Worm (Caenorhabditis elegans) whole organism, midembryonic: ENCODE data around the gene suox-1.
A peak's percentile ranks its signal among the peaks of the same experiment; 100 is the strongest.

ENCODE experiments used
- T22C8.4 ChIP-seq: fragments of 200-800 bp; sonication (Bioruptor generic); IDR thresholded peaks from 2 replicates; pipeline ENCODE4 v1.3.6; 2022; ENCODE audit warnings: missing genetic modification characterization, missing compliant biosample characterization
- cog-1 ChIP-seq: sonication (generic microtip); optimal IDR thresholded peaks from 2 replicates; lab custom pipeline; 2016; ENCODE audit warnings: missing genetic modification characterization, missing compliant biosample characterization
- flt-1 ChIP-seq: fragments of 200-800 bp; sonication (Bioruptor generic); IDR thresholded peaks from 2 replicates; pipeline ENCODE4 v1.3.6; 2022; ENCODE audit warnings: missing genetic modification characterization, missing compliant biosample characterization
- klf-2 ChIP-seq: fragments of 200-800 bp; sonication (Bioruptor generic); conservative IDR thresholded peaks from 2 replicates; pipeline ENCODE4 v1.3.6; 2022; ENCODE audit warnings: missing genetic modification reagents, missing genetic modification characterization, missing compliant biosample characterization
- med-1 ChIP-seq: sonication (generic microtip); optimal IDR thresholded peaks from 2 replicates; lab custom pipeline; 2017; ENCODE audit warnings: missing genetic modification characterization, mild to moderate bottlenecking, missing compliant biosample characterization, antibody characterized with exemption, missing genetic modification reagents; ENCODE audit not compliant: insufficient read depth
- ref-1 ChIP-seq: fragments of 200-800 bp; sonication (Bioruptor generic); conservative IDR thresholded peaks from 2 replicates; pipeline ENCODE4 v1.3.6; 2022; ENCODE audit warnings: missing genetic modification reagents, missing genetic modification characterization, missing compliant biosample characterization
- tab-1 ChIP-seq: fragments of 200-800 bp; sonication (Bioruptor generic); IDR thresholded peaks from 2 replicates; pipeline ENCODE4 v1.3.6; 2022; ENCODE audit warnings: missing genetic modification characterization, missing compliant biosample characterization
- ztf-23 ChIP-seq: fragments of 200-800 bp; sonication (Bioruptor generic); IDR thresholded peaks from 2 replicates; pipeline ENCODE4 v1.3.6; 2022; ENCODE audit warnings: missing genetic modification reagents, missing genetic modification characterization, missing compliant biosample characterization
- ztf-29 ChIP-seq: fragments of 200-800 bp; sonication (Bioruptor generic); IDR thresholded peaks from 2 replicates; pipeline ENCODE4 v1.3.6; 2022; ENCODE audit warnings: missing genetic modification reagents, missing genetic modification characterization, missing compliant biosample characterization

Gene suox-1

DNA sequence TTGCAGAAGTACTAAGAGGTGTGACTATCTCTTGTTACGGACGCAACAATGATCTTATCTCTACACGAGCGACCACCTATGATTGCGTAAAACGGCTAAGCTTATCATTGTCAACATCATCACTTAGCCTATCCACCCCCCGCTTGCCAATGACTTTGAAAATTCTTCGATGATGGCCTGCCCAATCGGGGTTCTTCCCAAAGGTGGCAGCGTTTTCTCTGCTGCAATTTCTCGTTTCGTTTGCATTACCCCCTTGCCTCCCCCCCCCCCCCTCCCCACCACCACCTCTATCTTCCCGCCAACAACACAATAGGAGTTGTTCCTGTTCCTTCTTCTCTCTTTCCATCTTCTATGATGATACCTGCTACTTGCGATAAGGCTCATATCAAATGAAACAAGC is 10.2 kb upstream of the suox-1 start:
- TF ChIP-seq ztf-23 (GFP tag; lab: Robert Waterston, UW) (peak; percentile 40; the same call in 1 of the 2 replicates), T22C8.4 (GFP tag; lab: Robert Waterston, UW) (no peak)

DNA sequence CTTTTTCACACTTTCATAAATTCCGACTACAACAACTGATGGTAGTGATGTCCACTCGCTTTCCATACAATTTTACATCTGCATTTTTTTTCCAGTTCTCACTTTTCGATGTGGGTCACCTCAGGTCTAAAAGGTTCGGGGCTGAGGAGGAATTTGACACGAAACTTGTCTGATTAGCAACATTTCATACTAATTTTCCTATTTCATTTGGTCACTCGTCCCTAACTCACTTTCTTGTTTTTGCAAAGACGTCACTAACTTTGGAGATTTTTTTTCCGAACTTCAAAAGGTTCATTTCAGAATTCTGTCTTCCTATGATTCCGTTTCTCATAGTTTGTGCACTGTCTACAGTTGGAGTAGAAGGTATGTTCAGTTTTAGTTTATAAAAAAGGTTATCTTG is 9.5 kb upstream of the suox-1 start, which contains the start of gene H13N06.2:
Gene H13N06.2, plus strand, starts transcription at position 301 of the 400 bp plus-strand sequence.
- TF ChIP-seq T22C8.4 (GFP tag; lab: Robert Waterston, UW) (no peak), ztf-23 (GFP tag; lab: Robert Waterston, UW) (no peak), klf-2 (GFP tag; lab: Robert Waterston, UW) (no peak), cog-1 (no peak), ref-1 (GFP tag; lab: Robert Waterston, UW) (no peak), tab-1 (GFP tag; lab: Robert Waterston, UW) (no peak), ztf-29 (GFP tag; lab: Robert Waterston, UW) (no peak), med-1 (GFP tag; lab: Kevin White, UChicago) (no peak), flt-1 (GFP tag; lab: Robert Waterston, UW) (no peak)

DNA sequence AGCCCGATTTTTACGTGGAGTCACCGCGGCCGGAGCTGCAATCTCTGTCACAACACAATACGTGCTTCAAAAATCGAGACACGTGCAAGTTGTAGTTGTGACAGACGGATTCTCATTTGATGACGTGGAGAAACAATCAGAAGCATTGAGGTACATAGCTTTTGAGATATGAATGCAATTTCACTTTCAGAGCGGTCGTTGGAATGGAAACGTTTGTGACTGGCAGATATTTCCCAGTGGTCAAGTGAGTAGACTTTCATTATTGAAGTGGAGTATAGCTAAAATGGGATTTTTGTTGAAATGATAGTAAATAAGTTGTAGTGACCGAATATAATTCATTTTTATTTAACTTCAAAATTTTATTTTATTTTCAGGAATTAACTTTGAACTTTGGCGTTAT is 6.2 kb upstream of the suox-1 start:
- no peak for TF ChIP-seq ztf-23 (GFP tag; lab: Robert Waterston, UW)
- TF ChIP-seq ref-1 (GFP tag; lab: Robert Waterston, UW) = no peak
- no peak for TF ChIP-seq klf-2 (GFP tag; lab: Robert Waterston, UW)
- TF ChIP-seq T22C8.4 (GFP tag; lab: Robert Waterston, UW) = no peak

DNA sequence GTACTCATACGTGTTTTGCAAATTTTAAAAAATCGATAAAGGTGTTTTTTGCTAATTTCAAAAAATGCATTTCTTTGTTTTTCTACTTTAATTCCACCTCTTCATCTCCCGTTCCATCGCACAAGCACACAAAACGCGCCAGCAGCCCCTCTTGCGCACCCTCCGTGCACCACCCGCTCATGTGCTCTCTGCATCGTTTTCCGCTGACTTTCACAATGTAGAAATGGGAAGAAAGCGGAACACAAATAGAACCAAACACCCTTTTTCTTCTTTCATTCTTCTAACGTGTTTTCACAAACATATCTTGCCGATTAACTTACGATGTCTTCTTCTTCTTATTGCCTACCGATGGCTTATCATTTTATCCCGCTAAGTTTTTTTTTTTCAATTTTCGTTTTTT is 4.6 kb upstream of the suox-1 start:
- peak; percentile 74; the same call in 1 of the 2 replicates for TF ChIP-seq tab-1 (GFP tag; lab: Robert Waterston, UW)
- TF ChIP-seq flt-1 (GFP tag; lab: Robert Waterston, UW) = peak; percentile 77
- peak; percentile 40; the same call in 1 of the 2 replicates for TF ChIP-seq T22C8.4 (GFP tag; lab: Robert Waterston, UW)
- TF ChIP-seq cog-1 = peak; percentile 41
- no peak for TF ChIP-seq klf-2 (GFP tag; lab: Robert Waterston, UW)
- TF ChIP-seq med-1 (GFP tag; lab: Kevin White, UChicago) = peak; percentile 32
- TF ChIP-seq ref-1 (GFP tag; lab: Robert Waterston, UW) = no peak
- no peak for TF ChIP-seq ztf-29 (GFP tag; lab: Robert Waterston, UW)
- peak; percentile 75 for TF ChIP-seq ztf-23 (GFP tag; lab: Robert Waterston, UW)

DNA sequence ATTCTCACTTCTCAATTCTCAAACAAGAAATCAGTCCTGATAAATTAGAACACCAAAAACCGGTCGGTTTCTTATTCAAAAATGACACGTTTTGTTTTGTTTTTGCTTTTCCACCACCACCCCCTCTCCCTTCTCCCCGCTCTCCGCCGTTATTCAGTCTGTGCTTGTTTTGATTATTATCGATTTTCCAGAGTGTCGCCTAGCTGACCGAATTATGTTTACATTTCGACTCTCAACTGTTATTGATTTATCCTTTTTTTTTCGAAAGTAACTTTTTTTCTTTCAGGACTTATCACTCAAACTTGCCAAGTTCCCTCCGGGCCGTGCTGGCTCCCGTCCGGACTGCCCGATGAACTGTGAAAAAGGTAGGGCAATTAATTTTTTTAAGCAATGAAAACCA is 4.0 kb upstream of the suox-1 start, which contains the start of gene gob-1:
Gene gob-1, plus strand, starts transcription at position 281 of the 400 bp plus-strand sequence.
- peak; percentile 69 for TF ChIP-seq T22C8.4 (GFP tag; lab: Robert Waterston, UW)
- no peak for TF ChIP-seq cog-1

DNA sequence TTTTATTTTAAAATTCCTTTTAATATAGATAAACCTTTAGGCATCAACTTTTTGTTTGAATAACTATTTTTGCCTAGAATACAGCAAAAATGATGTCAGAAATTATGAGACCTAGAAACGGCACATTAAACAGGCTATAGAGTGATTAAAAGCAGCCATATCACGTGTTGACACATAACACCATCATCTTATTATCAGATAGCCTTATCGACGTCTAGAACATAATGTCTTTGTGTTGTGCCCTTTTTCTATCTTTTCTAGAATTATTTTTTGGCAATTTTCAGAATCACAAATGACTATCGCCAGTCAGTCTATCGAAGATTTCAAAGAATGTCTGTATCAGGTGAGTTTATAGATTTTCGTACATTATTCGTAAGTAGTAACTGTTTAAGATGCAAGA is 3.2 kb upstream of the suox-1 start:
- TF ChIP-seq ztf-29 (GFP tag; lab: Robert Waterston, UW) (no peak), med-1 (GFP tag; lab: Kevin White, UChicago) (no peak), ref-1 (GFP tag; lab: Robert Waterston, UW) (no peak), T22C8.4 (GFP tag; lab: Robert Waterston, UW) (no peak), tab-1 (GFP tag; lab: Robert Waterston, UW) (no peak), cog-1 (no peak)

DNA sequence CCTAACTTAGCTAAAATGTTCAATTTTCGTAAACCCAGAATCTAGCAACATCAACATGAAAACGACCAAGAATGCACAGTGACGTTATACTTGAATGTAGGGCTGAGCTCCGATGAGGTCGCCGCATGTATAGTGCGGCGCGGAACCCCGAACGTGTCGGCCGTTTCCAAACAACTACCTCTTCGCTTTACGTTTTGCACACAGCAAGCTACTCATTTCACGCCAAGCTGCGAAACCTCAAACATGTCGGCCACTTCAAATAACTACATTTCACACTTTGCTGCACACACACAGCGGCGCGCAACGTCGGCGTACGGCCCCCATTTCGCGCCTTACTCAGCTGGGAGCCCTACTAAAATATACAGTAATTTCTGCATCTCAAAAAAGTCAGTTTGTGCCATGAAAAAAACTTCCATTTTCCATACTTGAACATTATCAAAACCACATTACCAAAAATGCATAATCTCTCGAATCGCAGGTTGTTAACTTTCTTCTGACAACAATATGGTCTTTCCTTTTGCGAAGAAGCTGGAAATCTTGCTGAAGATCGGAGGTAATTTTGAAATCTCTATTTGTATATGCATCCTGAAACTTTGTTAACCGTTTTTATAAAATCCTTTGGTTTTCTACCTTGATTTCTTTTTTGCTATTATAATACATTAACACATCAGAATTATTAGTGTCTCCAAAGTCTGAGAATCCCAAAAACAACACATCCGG is 5.3 kb downstream of the suox-1 start, which contains the start of gene H13N06.7:
Gene H13N06.7, plus strand, starts transcription at position 670 of the 720 bp plus-strand sequence.
- TF ChIP-seq med-1 (GFP tag; lab: Kevin White, UChicago) (no peak), ref-1 (GFP tag; lab: Robert Waterston, UW) (no peak), klf-2 (GFP tag; lab: Robert Waterston, UW) (no peak), tab-1 (GFP tag; lab: Robert Waterston, UW) (no peak)

DNA sequence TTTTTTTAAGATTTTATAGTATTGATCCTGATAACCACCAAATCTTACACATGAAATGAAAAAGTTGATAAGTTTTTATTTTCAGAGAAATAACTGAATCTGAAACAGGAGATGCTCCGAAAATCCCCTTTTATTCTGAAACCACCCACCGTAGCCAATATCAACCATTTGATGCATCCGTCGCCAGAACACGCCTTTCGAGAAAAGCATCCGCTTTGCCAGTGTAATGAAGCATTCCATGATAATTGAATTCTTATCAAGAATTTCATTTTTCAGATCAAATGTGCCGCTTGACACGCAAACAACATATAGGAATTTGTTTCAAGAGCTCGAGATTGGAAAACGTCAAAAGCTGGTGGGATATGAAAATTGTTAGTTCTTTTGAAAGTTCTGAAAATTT is 7.4 kb downstream of the suox-1 start, which contains the start of gene tbh-1:
Gene tbh-1, minus strand, starts transcription at position 101 of the 400 bp plus-strand sequence.
- TF ChIP-seq flt-1 (GFP tag; lab: Robert Waterston, UW) (no peak), tab-1 (GFP tag; lab: Robert Waterston, UW) (no peak), T22C8.4 (GFP tag; lab: Robert Waterston, UW) (no peak)

DNA sequence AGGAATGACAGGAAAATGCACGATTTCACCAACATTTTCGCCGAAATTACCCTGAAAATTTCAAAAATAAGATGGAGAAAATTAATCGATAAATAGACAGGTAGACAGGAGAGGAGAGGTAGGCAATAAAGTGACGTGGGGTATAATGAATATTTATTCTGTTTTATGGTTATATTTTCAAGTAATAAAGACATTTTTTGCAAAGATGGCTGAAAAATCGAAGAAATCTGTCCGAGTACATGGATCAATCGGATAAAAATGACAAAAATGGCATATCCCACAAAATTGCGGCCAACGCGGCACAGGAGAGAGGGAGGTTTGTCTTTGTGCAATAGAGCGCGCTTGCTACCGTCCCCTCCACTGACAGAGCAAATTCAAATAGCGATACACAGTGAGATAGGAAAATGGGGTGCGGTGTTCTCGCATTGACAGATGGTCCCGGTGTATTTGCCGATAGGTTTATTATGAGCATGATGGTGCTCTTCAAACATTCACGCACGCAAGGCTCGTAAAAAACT is 10.5 kb downstream of the suox-1 start, which contains the start of gene zipt-7.2:
Gene zipt-7.2, minus strand, starts transcription at position 51 of the 518 bp plus-strand sequence.
- no peak for TF ChIP-seq tab-1 (GFP tag; lab: Robert Waterston, UW)
- no peak for TF ChIP-seq ztf-29 (GFP tag; lab: Robert Waterston, UW)
- no peak for TF ChIP-seq T22C8.4 (GFP tag; lab: Robert Waterston, UW)
- TF ChIP-seq klf-2 (GFP tag; lab: Robert Waterston, UW) = no peak
- peak; percentile 7 for TF ChIP-seq cog-1
- TF ChIP-seq ztf-23 (GFP tag; lab: Robert Waterston, UW) = no peak
- no peak for TF ChIP-seq med-1 (GFP tag; lab: Kevin White, UChicago)
- no peak for TF ChIP-seq ref-1 (GFP tag; lab: Robert Waterston, UW)
- peak; percentile 54; the same call in 1 of the 2 replicates for TF ChIP-seq flt-1 (GFP tag; lab: Robert Waterston, UW)

DNA sequence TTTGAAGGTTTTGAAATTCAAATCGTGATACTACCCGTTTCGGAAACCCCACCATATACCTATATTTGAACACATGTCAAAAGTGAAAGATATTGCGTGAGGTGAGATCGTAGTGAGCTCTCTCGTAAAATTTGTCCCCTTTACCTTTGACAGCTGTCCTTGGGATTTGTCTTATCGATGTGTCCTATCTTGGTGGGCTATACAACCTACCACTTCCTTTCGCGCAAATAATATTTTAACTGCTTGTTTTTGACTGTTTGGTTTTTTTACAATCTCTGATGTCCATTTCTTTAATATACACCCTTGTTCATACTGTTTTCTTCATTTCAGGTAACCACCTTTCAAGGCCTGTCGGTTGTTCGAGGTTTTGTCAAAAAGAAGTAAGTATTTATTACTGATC is 12.3 kb downstream of the suox-1 start, which contains the start of gene eat-20:
Gene eat-20, plus strand, starts transcription at position 331 of the 400 bp plus-strand sequence.
- TF ChIP-seq T22C8.4 (GFP tag; lab: Robert Waterston, UW) (no peak), klf-2 (GFP tag; lab: Robert Waterston, UW) (no peak), cog-1 (no peak), ref-1 (GFP tag; lab: Robert Waterston, UW) (no peak), flt-1 (GFP tag; lab: Robert Waterston, UW) (no peak), ztf-29 (GFP tag; lab: Robert Waterston, UW) (no peak), tab-1 (GFP tag; lab: Robert Waterston, UW) (no peak), med-1 (GFP tag; lab: Kevin White, UChicago) (no peak), ztf-23 (GFP tag; lab: Robert Waterston, UW) (no peak)
